Fruit fly (Drosophila melanogaster): Measurements from ENCODE around the gene jagn.
A peak's percentile ranks its signal among the peaks of the same experiment; 100 is the strongest.

Gene jagn

DNA sequence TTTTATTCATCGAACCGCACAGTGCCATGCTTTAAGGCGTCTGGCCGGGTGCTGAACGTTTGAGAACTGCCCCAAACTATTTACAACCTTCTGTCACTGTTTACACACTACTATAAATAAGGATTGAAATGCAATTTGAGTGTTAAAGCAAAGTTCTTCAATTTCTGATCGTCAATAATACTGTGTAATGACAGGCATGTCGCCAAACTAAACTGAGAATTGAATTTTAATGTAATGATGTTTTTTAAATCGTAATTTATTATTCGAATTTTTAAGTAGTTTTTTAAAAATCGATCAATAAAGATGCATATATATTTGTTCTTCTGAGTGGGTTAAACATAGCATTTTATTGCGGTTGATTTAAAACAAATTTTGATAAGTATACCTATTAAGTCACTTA, 1.9 kb downstream of the jagn start, which contains the start of gene CG2082:
TSS of gene CG2082 (minus strand) at position 101 of the 400 bp plus-strand sequence.
- TF ChIP-seq CG33017 (tag; optimal IDR thresholded peaks at IDR 0.05) (no peak), CG11617 (GFP tag; optimal IDR thresholded peaks at IDR 0.05) (no peak), pad (GFP tag; optimal IDR thresholded peaks at IDR 0.05) (no peak), ovo (GFP tag; optimal IDR thresholded peaks at IDR 0.05) (no peak), tj (GFP tag; optimal IDR thresholded peaks at IDR 0.05) (no peak), CG7101 (tag; optimal IDR thresholded peaks at IDR 0.05) (no peak), CG5204 (GFP tag; optimal IDR thresholded peaks at IDR 0.05) (no peak)

DNA sequence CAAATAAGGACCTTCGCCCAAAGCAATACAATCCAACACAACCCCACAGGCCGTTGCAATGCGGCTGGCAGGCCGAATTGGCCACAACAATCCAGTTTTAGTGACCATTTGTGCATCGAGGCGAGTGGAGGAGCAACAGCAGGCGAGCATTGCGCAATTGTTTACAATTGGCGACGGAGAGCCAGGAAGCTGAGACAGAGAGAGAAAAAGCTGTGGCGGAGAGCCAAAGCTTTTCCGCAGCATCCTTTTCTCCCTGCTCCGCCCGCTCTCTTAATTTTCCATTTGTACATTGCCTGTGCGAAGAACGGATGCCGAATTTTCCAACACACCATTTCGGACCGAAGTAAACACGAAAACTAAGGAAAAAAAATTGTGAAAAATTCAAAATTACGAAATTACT, 2.3 kb downstream of the jagn start, which contains the start of gene kat-60L1:
TSS of gene kat-60L1 (plus strand) at position 301 of the 400 bp plus-strand sequence.
- TF ChIP-seq Hr96 (GFP tag; optimal IDR thresholded peaks at IDR 0.05) (no peak), kay (GFP tag; ENCODE audit: borderline replicate concordance) (no peak), Crg-1 (GFP tag; optimal IDR thresholded peaks at IDR 0.05) (no peak), Clk (GFP tag; optimal IDR thresholded peaks at IDR 0.05) (no peak), toe (GFP tag; optimal IDR thresholded peaks at IDR 0.05) (no peak), cnc (optimal IDR thresholded peaks at IDR 0.05) (no peak), CG1620 (GFP tag; optimal IDR thresholded peaks at IDR 0.05) (no peak), ovo (GFP tag; optimal IDR thresholded peaks at IDR 0.05) (no peak), bab1 (GFP tag; optimal IDR thresholded peaks at IDR 0.05) (no peak), CG33017 (tag; optimal IDR thresholded peaks at IDR 0.05) (no peak), tj (GFP tag; optimal IDR thresholded peaks at IDR 0.05) (no peak), CG12768 (GFP tag; optimal IDR thresholded peaks at IDR 0.05) (no peak), CG5204 (GFP tag; optimal IDR thresholded peaks at IDR 0.05) (no peak), Mnt (GFP tag; optimal IDR thresholded peaks at IDR 0.05) (no peak), CG11617 (GFP tag; optimal IDR thresholded peaks at IDR 0.05) (no peak), cic (GFP tag; optimal IDR thresholded peaks at IDR 0.05) (no peak), CG14711 (tag; optimal IDR thresholded peaks at IDR 0.05) (no peak), CG7045 (GFP tag; optimal IDR thresholded peaks at IDR 0.05) (no peak), CG7101 (tag; optimal IDR thresholded peaks at IDR 0.05) (no peak)

DNA sequence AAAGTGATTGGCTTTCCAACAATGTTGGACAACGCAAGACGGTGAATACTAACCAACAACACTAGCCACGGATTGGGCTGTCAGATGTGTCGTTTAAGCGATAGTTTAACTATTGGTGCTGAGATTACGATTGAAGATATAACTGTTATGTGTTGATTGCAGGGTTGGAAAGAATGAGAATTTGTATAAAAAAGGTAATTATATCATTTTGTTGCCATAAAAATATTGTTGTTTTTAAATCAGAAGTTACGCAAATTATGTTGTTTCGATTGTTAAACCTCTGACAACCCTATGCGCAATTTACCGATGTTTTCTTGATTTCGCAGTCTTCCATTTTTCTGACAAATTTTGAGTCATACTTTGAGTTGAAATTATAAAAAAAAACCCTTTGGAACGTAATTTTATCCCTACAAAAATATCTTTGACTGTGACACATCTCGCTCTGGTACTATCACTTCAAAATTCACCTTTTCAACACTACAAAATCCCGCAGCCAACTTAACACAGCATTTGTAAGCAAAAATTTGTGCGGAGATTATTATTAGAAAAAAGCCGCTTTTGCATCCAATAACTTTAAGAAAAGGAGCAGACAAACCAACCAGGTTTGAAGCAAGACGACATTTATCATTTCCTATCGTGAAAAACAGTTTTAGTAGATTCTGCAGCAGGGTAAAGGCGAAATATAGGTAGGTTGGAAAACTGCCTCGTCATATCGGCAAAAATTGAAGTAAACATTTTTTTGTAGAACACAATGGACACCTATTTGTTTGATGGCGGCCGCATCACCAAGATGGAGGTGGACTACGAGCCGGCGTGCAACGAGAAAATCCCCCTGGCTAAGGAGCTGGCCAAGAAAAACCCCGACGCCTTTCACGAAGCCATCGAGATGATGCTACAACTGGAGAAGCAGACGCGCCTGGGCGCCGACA, 10.2 kb downstream of the jagn start, which contains the start of the genes Hat1 and Rpn5:
TSS of gene Hat1 (minus strand) at position 360 of the 929 bp plus-strand sequence.
TSS of gene Rpn5 (plus strand) at position 469 of the 929 bp plus-strand sequence.
- peak; percentile 70 for TF ChIP-seq tj (GFP tag; optimal IDR thresholded peaks at IDR 0.05)
- peak; percentile 94 for TF ChIP-seq Crg-1 (GFP tag; optimal IDR thresholded peaks at IDR 0.05)
- peak; percentile 48 for TF ChIP-seq cic (GFP tag; optimal IDR thresholded peaks at IDR 0.05)
- peak; percentile 98 to 99 for TF ChIP-seq cnc (optimal IDR thresholded peaks at IDR 0.05)
- TF ChIP-seq toe (GFP tag; optimal IDR thresholded peaks at IDR 0.05): peak; percentile 94
- TF ChIP-seq Hr96 (GFP tag; optimal IDR thresholded peaks at IDR 0.05): peak; percentile 92
- TF ChIP-seq CG12768 (GFP tag; optimal IDR thresholded peaks at IDR 0.05): peak; percentile 79
- TF ChIP-seq Mnt (GFP tag; optimal IDR thresholded peaks at IDR 0.05): peak; percentile 84
- peak; percentile 81 for TF ChIP-seq CG7045 (GFP tag; optimal IDR thresholded peaks at IDR 0.05)
- peak; percentile 81 for TF ChIP-seq CG7101 (tag; optimal IDR thresholded peaks at IDR 0.05)
- TF ChIP-seq CG33017 (tag; optimal IDR thresholded peaks at IDR 0.05): peak; percentile 51
- peak; percentile 83 for TF ChIP-seq bab1 (GFP tag; optimal IDR thresholded peaks at IDR 0.05)
- TF ChIP-seq CG1620 (GFP tag; optimal IDR thresholded peaks at IDR 0.05): peak; percentile 94
- TF ChIP-seq kay (GFP tag; ENCODE audit: borderline replicate concordance): no peak
- peak; percentile 89 for TF ChIP-seq CG14711 (tag; optimal IDR thresholded peaks at IDR 0.05)
- peak; percentile 89 for TF ChIP-seq CG11617 (GFP tag; optimal IDR thresholded peaks at IDR 0.05)
- peak; percentile 59 for TF ChIP-seq Clk (GFP tag; optimal IDR thresholded peaks at IDR 0.05)
- TF ChIP-seq pad (GFP tag; optimal IDR thresholded peaks at IDR 0.05): peak; percentile 80
- TF ChIP-seq ovo (GFP tag; optimal IDR thresholded peaks at IDR 0.05): peak; percentile 67
- TF ChIP-seq CG5204 (GFP tag; optimal IDR thresholded peaks at IDR 0.05): peak; percentile 88

- TF ChIP-seq CG5204 (GFP tag; optimal IDR thresholded peaks at IDR 0.05) (peak; percentile 99), ovo (GFP tag; optimal IDR thresholded peaks at IDR 0.05) (peak; percentile 96), Mnt (GFP tag; optimal IDR thresholded peaks at IDR 0.05) (peak; percentile 96), CG14711 (tag; optimal IDR thresholded peaks at IDR 0.05) (peak; percentile 98), Clk (GFP tag; optimal IDR thresholded peaks at IDR 0.05) (peak; percentile 96), kay (GFP tag; ENCODE audit: borderline replicate concordance) (no peak), CG33017 (tag; optimal IDR thresholded peaks at IDR 0.05) (peak; percentile 99), pad (GFP tag; optimal IDR thresholded peaks at IDR 0.05) (peak; percentile 93), tj (GFP tag; optimal IDR thresholded peaks at IDR 0.05) (peak; percentile 88), CG7101 (tag; optimal IDR thresholded peaks at IDR 0.05) (peak; percentile 99), Hr96 (GFP tag; optimal IDR thresholded peaks at IDR 0.05) (peak; percentile 99), cnc (optimal IDR thresholded peaks at IDR 0.05) (peak; percentile 96 to 98), CG12768 (GFP tag; optimal IDR thresholded peaks at IDR 0.05) (peak; percentile 99), cic (GFP tag; optimal IDR thresholded peaks at IDR 0.05) (peak; percentile 89), CG11617 (GFP tag; optimal IDR thresholded peaks at IDR 0.05) (peak; percentile 98), Crg-1 (GFP tag; optimal IDR thresholded peaks at IDR 0.05) (peak; percentile 99), toe (GFP tag; optimal IDR thresholded peaks at IDR 0.05) (peak; percentile 99), CG7045 (GFP tag; optimal IDR thresholded peaks at IDR 0.05) (peak; percentile 99), CG1620 (GFP tag; optimal IDR thresholded peaks at IDR 0.05) (peak; percentile 99), bab1 (GFP tag; optimal IDR thresholded peaks at IDR 0.05) (peak; percentile 99)
Measured at dm6 chr3R:5791497-5791896, 12.4 kb downstream of the jagn start, which contains the start of gene Hpf1. Gene Hpf1, plus strand, starts transcription at chr3R:5791879.

Measured in whole organism, adult.